Worm (Caenorhabditis elegans) whole organism, L1 larva: ENCODE results near the gene irld-27.

ENCODE experiments used
- ama-1 ChIP-seq: fragments of 150-350 bp; optimal IDR thresholded peaks from 2 replicates; lab custom pipeline; 2014
- egl-27 ChIP-seq, 2 experiments: fragments of 150-350 bp in 1 of 2; sonication (generic microtip); optimal IDR thresholded peaks; 3 replicates each; lab custom pipeline; 2017 to 2018; ENCODE audit warnings: missing biosample characterization in 2 of 2, missing genetic modification characterization in 2 of 2, missing genetic modification reagents in 2 of 2
- fkh-10 ChIP-seq: sonication (generic microtip); optimal IDR thresholded peaks from 2 replicates; lab custom pipeline; 2017; ENCODE audit warnings: missing biosample characterization, missing genetic modification reagents, missing genetic modification characterization
- isw-1 ChIP-seq: fragments of 200-800 bp; sonication (Bioruptor generic); IDR thresholded peaks from 2 replicates; pipeline ENCODE4 v1.3.6; 2022; ENCODE audit warnings: missing genetic modification characterization, missing compliant biosample characterization
- jun-1 ChIP-seq: fragments of 150-350 bp; optimal IDR thresholded peaks from 2 replicates; lab custom pipeline; 2014; ENCODE audit warnings: missing biosample characterization, missing genetic modification reagents, missing genetic modification characterization
- lin-35 ChIP-seq, 2 experiments: fragments of 150-350 bp; optimal IDR thresholded peaks; 2 replicates each; lab custom pipeline; 2014; ENCODE audit warnings: missing biosample characterization in 2 of 2, missing genetic modification characterization in 2 of 2, missing genetic modification reagents in 2 of 2
- mdl-1 ChIP-seq, 2 experiments: fragments of 150-350 bp; optimal IDR thresholded peaks; 2 replicates each; lab custom pipeline; 2014 to 2017; ENCODE audit warnings: missing biosample characterization in 2 of 2, missing genetic modification characterization in 2 of 2, inconsistent platforms in 1 of 2
- nhr-11 ChIP-seq: fragments of 150-350 bp; optimal IDR thresholded peaks from 2 replicates; lab custom pipeline; 2014; ENCODE audit warnings: missing biosample characterization, missing genetic modification characterization
- nhr-237 ChIP-seq: fragments of 150-350 bp; optimal IDR thresholded peaks from 2 replicates; lab custom pipeline; 2014; ENCODE audit warnings: missing biosample characterization, missing genetic modification characterization
- nhr-77 ChIP-seq: fragments of 150-350 bp; optimal IDR thresholded peaks from 2 replicates; lab custom pipeline; 2014; ENCODE audit warnings: missing biosample characterization, missing genetic modification characterization
- nhr-85 ChIP-seq: sonication (generic microtip); peaks from one replicate; lab custom pipeline; 2016; ENCODE audit warnings: missing genetic modification characterization, inconsistent platforms, missing compliant biosample characterization
- sptf-1 ChIP-seq: fragments of 150-350 bp; optimal IDR thresholded peaks from 2 replicates; lab custom pipeline; 2014; ENCODE audit warnings: missing biosample characterization, missing genetic modification characterization
- unc-86 ChIP-seq: sonication (generic microtip); optimal IDR thresholded peaks from 2 replicates; lab custom pipeline; 2016; ENCODE audit warnings: missing genetic modification characterization, missing compliant biosample characterization
- ztf-4 ChIP-seq: fragments of 150-350 bp; optimal IDR thresholded peaks from 2 replicates; lab custom pipeline; 2014; ENCODE audit warnings: missing biosample characterization, missing genetic modification characterization

DNA sequence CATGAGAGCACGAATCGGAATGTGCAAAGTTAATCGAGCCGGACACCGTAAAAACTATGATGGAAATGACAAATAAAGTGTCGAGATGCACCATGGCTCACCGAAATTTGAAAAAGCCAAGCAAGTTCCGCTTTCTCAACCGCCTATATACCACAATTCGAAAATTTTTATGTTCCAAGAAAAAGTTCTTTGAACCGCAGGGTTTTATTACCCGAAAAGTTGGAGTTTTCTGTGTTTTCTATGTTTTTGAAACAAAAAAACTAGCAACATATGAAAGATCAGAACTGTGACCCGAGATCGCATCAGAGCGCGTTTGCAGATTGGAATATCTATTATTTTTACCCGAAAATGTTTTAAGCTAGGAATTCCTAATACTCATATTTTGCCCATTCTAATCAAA, 5.0 kb upstream of the irld-27 start, which contains the start of gene Y46D2A.3:
- TF ChIP-seq jun-1 (no peak), egl-27 (tag; optimal IDR thresholded peaks at IDR 0.05; lab: Kevin White, UChicago) (no peak), lin-35 (GFP tag; optimal IDR thresholded peaks at IDR 0.05; lab: Kevin White, UChicago) (no peak), nhr-77 (tag; lab: Kevin White, UChicago) (no peak), nhr-11 (tag; lab: Kevin White, UChicago) (no peak), isw-1 (GFP tag; lab: Robert Waterston, UW) (no peak), unc-86 (tag; lab: Kevin White, UChicago) (no peak), ama-1 (no peak), sptf-1 (tag; lab: Kevin White, UChicago) (no peak), ztf-4 (tag; lab: Kevin White, UChicago) (no peak), nhr-85 (tag; lab: Kevin White, UChicago) (no peak), nhr-237 (tag; lab: Kevin White, UChicago) (no peak), mdl-1 (tag; optimal IDR thresholded peaks at IDR 0.05; lab: Kevin White, UChicago) (no peak), fkh-10 (GFP tag; lab: Kevin White, UChicago) (no peak)
